Worm (Caenorhabditis elegans) whole organism, late embryonic: ENCODE data around the gene nhr-34.

Experiments
- K02D7.2 ChIP-seq: sonication (generic microtip); optimal IDR thresholded peaks from 2 replicates; lab custom pipeline; 2017; ENCODE audit warnings: mild to moderate bottlenecking, missing genetic modification characterization, missing compliant biosample characterization
- K09A11.1 ChIP-seq: sonication (generic microtip); optimal IDR thresholded peaks from 2 replicates; lab custom pipeline; 2017; ENCODE audit warnings: antibody characterized with exemption, mild to moderate bottlenecking, missing genetic modification characterization, missing compliant biosample characterization; ENCODE audit not compliant: insufficient read depth
- T23F11.4 ChIP-seq: fragments of 200-800 bp; sonication (Bioruptor generic); optimal IDR thresholded peaks from 2 replicates; lab custom pipeline; 2018; ENCODE audit warnings: mild to moderate bottlenecking, missing genetic modification characterization, missing compliant biosample characterization
- ceh-48 ChIP-seq: sonication (generic microtip); optimal IDR thresholded peaks from 2 replicates; lab custom pipeline; 2016; ENCODE audit warnings: missing genetic modification characterization, inconsistent platforms, missing compliant biosample characterization
- elt-2 ChIP-seq: sonication (generic microtip); optimal IDR thresholded peaks from 2 replicates; lab custom pipeline; 2016; ENCODE audit warnings: missing genetic modification reagents, missing genetic modification characterization, missing compliant biosample characterization
- hlh-13 ChIP-seq: fragments of 200-800 bp; sonication (Bioruptor generic); optimal IDR thresholded peaks from 2 replicates; lab custom pipeline; 2018; ENCODE audit warnings: mild to moderate bottlenecking, missing genetic modification characterization, missing compliant biosample characterization
- lim-6 ChIP-seq: sonication (generic microtip); optimal IDR thresholded peaks from 2 replicates; lab custom pipeline; 2016; ENCODE audit warnings: missing genetic modification characterization, missing compliant biosample characterization
- lin-11 ChIP-seq: fragments of 200-800 bp; sonication (Bioruptor generic); optimal IDR thresholded peaks from 2 replicates; lab custom pipeline; 2018; ENCODE audit warnings: mild to moderate bottlenecking, missing genetic modification characterization, missing compliant biosample characterization
- nhr-11 ChIP-seq: fragments of 150-350 bp; optimal IDR thresholded peaks from 2 replicates; lab custom pipeline; 2014; ENCODE audit warnings: missing biosample characterization, missing genetic modification characterization
- pag-3 ChIP-seq: sonication (generic microtip); optimal IDR thresholded peaks from 2 replicates; lab custom pipeline; 2016; ENCODE audit warnings: missing compliant biosample characterization, missing genetic modification characterization, borderline replicate concordance
- pqm-1 ChIP-seq: sonication (generic microtip); optimal IDR thresholded peaks from 2 replicates; lab custom pipeline; 2016; ENCODE audit warnings: missing genetic modification characterization, missing compliant biosample characterization
- sox-2 ChIP-seq: fragments of 200-800 bp; sonication (Bioruptor generic); IDR thresholded peaks from 2 replicates; pipeline ENCODE4 v1.3.6; 2022; ENCODE audit warnings: missing genetic modification reagents, missing genetic modification characterization, missing compliant biosample characterization
- unc-42 ChIP-seq: sonication (generic microtip); optimal IDR thresholded peaks from 2 replicates; lab custom pipeline; 2016; ENCODE audit warnings: missing genotype, missing genetic modification characterization, missing compliant biosample characterization
- unc-86 ChIP-seq: sonication (generic microtip); optimal IDR thresholded peaks from 2 replicates; lab custom pipeline; 2016; ENCODE audit warnings: missing genetic modification characterization, missing compliant biosample characterization

DNA sequence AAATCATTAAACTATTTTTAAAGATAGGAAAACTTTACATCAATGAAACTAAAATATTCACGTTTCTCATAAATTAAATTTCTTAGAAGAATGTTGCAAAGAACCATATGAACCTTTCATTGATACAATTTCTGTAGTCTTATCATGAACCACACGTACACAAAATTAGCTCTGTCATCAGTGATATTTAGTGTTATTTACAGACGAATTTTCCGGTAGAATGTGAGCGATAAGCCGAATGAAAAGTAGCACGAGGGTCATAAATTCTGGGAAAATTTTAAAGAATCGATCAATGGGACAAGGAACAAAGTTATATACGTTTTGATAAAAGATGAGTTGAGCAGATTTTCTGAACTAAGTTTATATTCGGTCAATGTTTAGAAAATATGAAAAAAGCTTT is 1.1 kb upstream of the nhr-34 start:
- no peak for TF ChIP-seq unc-86
- no peak for TF ChIP-seq pqm-1 (tag; lab: Kevin White, UChicago)
- no peak for TF ChIP-seq sox-2 (GFP tag; lab: Robert Waterston, UW)
- TF ChIP-seq lim-6, result no peak
- peak; percentile 34 for TF ChIP-seq elt-2 (tag; lab: Kevin White, UChicago)
- no peak for TF ChIP-seq unc-42 (tag; lab: Kevin White, UChicago)
- TF ChIP-seq K02D7.2 (tag; lab: Kevin White, UChicago), result no peak
- TF ChIP-seq lin-11, result no peak
- TF ChIP-seq nhr-11 (tag; lab: Kevin White, UChicago), result no peak
- TF ChIP-seq ceh-48, result no peak
- TF ChIP-seq hlh-13 (GFP tag; lab: Kevin White, UChicago), result no peak
- no peak for TF ChIP-seq T23F11.4 (GFP tag; lab: Kevin White, UChicago)
- TF ChIP-seq pag-3, result no peak
- no peak for TF ChIP-seq K09A11.1 (tag; lab: Kevin White, UChicago)
